Fruit fly (Drosophila melanogaster) whole organism, embryonic: Measurements from ENCODE around the gene bt.

Experiments
- Adf1 ChIP-seq: fragments of 200-800 bp; sonication (Bioruptor generic); IDR thresholded peaks from 2 replicates; pipeline ENCODE4 v1.3.6; 2022; ENCODE audit warnings: missing biosample characterization, missing genetic modification characterization
- Atf-2 ChIP-seq: fragments of 200-800 bp; sonication (Bioruptor generic); optimal IDR thresholded peaks from 2 replicates; lab custom pipeline; 2016; ENCODE audit warnings: missing biosample characterization, missing genetic modification characterization
- B-H2 ChIP-seq: fragments of 200-800 bp; sonication (Bioruptor generic); optimal IDR thresholded peaks from 2 replicates; lab custom pipeline; 2018; ENCODE audit warnings: missing biosample characterization, mild to moderate bottlenecking, missing genetic modification characterization
- CG10366 ChIP-seq: fragments of 200-800 bp; sonication (Bioruptor generic); IDR thresholded peaks from 2 replicates; pipeline ENCODE4 v1.3.6; 2022; ENCODE audit warnings: missing biosample characterization, missing genetic modification characterization
- CG11504 ChIP-seq: fragments of 200-800 bp; sonication (Bioruptor generic); optimal IDR thresholded peaks from 3 replicates; lab custom pipeline; 2019; ENCODE audit warnings: missing biosample characterization, mild to moderate bottlenecking, missing genetic modification characterization, moderate library complexity
- CG11723 ChIP-seq: fragments of 200-800 bp; sonication (Bioruptor generic); optimal IDR thresholded peaks from 2 replicates; lab custom pipeline; 2017; ENCODE audit warnings: missing biosample characterization, mild to moderate bottlenecking, missing genetic modification characterization
- CG12299 ChIP-seq: fragments of 200-800 bp; sonication (Bioruptor generic); optimal IDR thresholded peaks from 2 replicates; lab custom pipeline; 2018; ENCODE audit warnings: missing biosample characterization, mild to moderate bottlenecking, missing genetic modification characterization
- CG13894 ChIP-seq: fragments of 200-800 bp; sonication (Bioruptor generic); optimal IDR thresholded peaks from 3 replicates; lab custom pipeline; 2018; ENCODE audit warnings: missing biosample characterization, mild to moderate bottlenecking, missing genetic modification characterization, moderate library complexity
- CG17385 ChIP-seq: fragments of 200-800 bp; sonication (Bioruptor generic); optimal IDR thresholded peaks from 3 replicates; lab custom pipeline; 2018; ENCODE audit warnings: missing biosample characterization, mild to moderate bottlenecking, missing genetic modification characterization
- CG17802 ChIP-seq: fragments of 200-800 bp; sonication (Bioruptor generic); optimal IDR thresholded peaks from 2 replicates; lab custom pipeline; 2018; ENCODE audit warnings: missing biosample characterization, mild to moderate bottlenecking, missing genetic modification characterization, moderate library complexity
- CG17912 ChIP-seq: fragments of 200-800 bp; sonication (Bioruptor generic); optimal IDR thresholded peaks from 2 replicates; lab custom pipeline; 2018; ENCODE audit warnings: missing biosample characterization, mild to moderate bottlenecking, missing genetic modification characterization
- CG2199 ChIP-seq: fragments of 200-800 bp; sonication (Bioruptor generic); IDR thresholded peaks from 3 replicates; pipeline ENCODE4 v1.3.6; 2022; ENCODE audit warnings: missing biosample characterization, missing genetic modification characterization
- CG33557 ChIP-seq: fragments of 200-800 bp; sonication (Bioruptor generic); optimal IDR thresholded peaks from 2 replicates; lab custom pipeline; 2019; ENCODE audit warnings: missing biosample characterization, mild to moderate bottlenecking, missing genetic modification characterization, moderate library complexity
- CG34376 ChIP-seq: fragments of 200-800 bp; sonication (Bioruptor generic); optimal IDR thresholded peaks from 2 replicates; lab custom pipeline; 2018; ENCODE audit warnings: missing biosample characterization, mild to moderate bottlenecking, missing genetic modification characterization
- CG43689 ChIP-seq: fragments of 200-800 bp; sonication (Bioruptor generic); IDR thresholded peaks from 2 replicates; pipeline ENCODE4 v1.3.6; 2022; ENCODE audit warnings: missing biosample characterization, missing genetic modification characterization
- CG7357 ChIP-seq: fragments of 200-800 bp; sonication (Bioruptor generic); IDR thresholded peaks from 3 replicates; pipeline ENCODE4 v1.3.6; 2022; ENCODE audit warnings: missing biosample characterization, missing genetic modification characterization
- CG8290 ChIP-seq, 3 experiments: fragments of 200-800 bp; sonication (Bioruptor generic); optimal IDR thresholded peaks; 2 replicates each; lab custom pipeline; 2016 to 2019; ENCODE audit warnings: missing biosample characterization in 3 of 3, missing genetic modification characterization in 3 of 3, mild to moderate bottlenecking in 2 of 3, moderate library complexity in 1 of 3
- CG9727 ChIP-seq: fragments of 200-800 bp; sonication (Bioruptor generic); optimal IDR thresholded peaks from 3 replicates; lab custom pipeline; 2017; ENCODE audit warnings: missing biosample characterization, mild to moderate bottlenecking, missing genetic modification characterization
- D19A ChIP-seq: fragments of 200-800 bp; optimal IDR thresholded peaks from 3 replicates; lab custom pipeline; 2019; ENCODE audit warnings: missing biosample characterization, mild to moderate bottlenecking, missing genetic modification characterization, moderate library complexity
- Dek ChIP-seq: fragments of 200-800 bp; sonication (Bioruptor generic); optimal IDR thresholded peaks from 3 replicates; lab custom pipeline; 2019; ENCODE audit warnings: missing biosample characterization, mild to moderate bottlenecking, missing genetic modification characterization, moderate library complexity
- Dref ChIP-seq: fragments of 200-800 bp; sonication (Bioruptor generic); IDR thresholded peaks from 2 replicates; pipeline ENCODE4 v1.3.6; 2022; ENCODE audit warnings: missing biosample characterization, missing genetic modification characterization
- E2f2 ChIP-seq: fragments of 200-800 bp; sonication (Bioruptor generic); IDR thresholded peaks from 2 replicates; pipeline ENCODE4 v1.3.6; 2022; ENCODE audit warnings: missing biosample characterization, missing genetic modification characterization
- MESR4 ChIP-seq: fragments of 200-800 bp; sonication (Bioruptor generic); optimal IDR thresholded peaks from 2 replicates; lab custom pipeline; 2018; ENCODE audit warnings: missing biosample characterization, mild to moderate bottlenecking, missing genetic modification characterization, moderate library complexity
- Nf-YC ChIP-seq: fragments of 200-800 bp; optimal IDR thresholded peaks from 3 replicates; lab custom pipeline; 2019; ENCODE audit warnings: missing biosample characterization, mild to moderate bottlenecking, missing genetic modification characterization, moderate library complexity
- Oaz ChIP-seq: fragments of 200-800 bp; sonication (Bioruptor generic); IDR thresholded peaks from 2 replicates; pipeline ENCODE4 v1.3.6; 2022; ENCODE audit warnings: missing biosample characterization, missing genetic modification characterization
- PHDP ChIP-seq: fragments of 200-800 bp; sonication (Bioruptor generic); optimal IDR thresholded peaks from 3 replicates; lab custom pipeline; 2018; ENCODE audit warnings: missing biosample characterization, mild to moderate bottlenecking, missing genetic modification characterization, moderate library complexity
- Pdp1 ChIP-seq, 2 experiments: fragments of 200-800 bp; sonication (Bioruptor generic); optimal IDR thresholded peaks; 3 replicates each; lab custom pipeline; 2016; ENCODE audit warnings: missing biosample characterization in 2 of 2, missing genetic modification characterization in 2 of 2, mild to moderate bottlenecking in 1 of 2, moderate library complexity in 1 of 2
- Tbp ChIP-seq: fragments of >200 bp; optimal IDR thresholded peaks from 2 replicates; lab custom pipeline; 2018; ENCODE audit warnings: missing biosample characterization, missing genetic modification characterization
- YL-1 ChIP-seq: fragments of 200-800 bp; sonication (Bioruptor generic); optimal IDR thresholded peaks from 3 replicates; lab custom pipeline; 2017; ENCODE audit warnings: missing biosample characterization, mild to moderate bottlenecking, missing genetic modification characterization
- aop ChIP-seq: fragments of 200-800 bp; sonication (Bioruptor generic); IDR thresholded peaks from 2 replicates; pipeline ENCODE4 v1.3.6; 2022; ENCODE audit warnings: missing biosample characterization, missing genetic modification characterization
- crp ChIP-seq, 2 experiments: fragments of 200-800 bp; sonication (Bioruptor generic); optimal IDR thresholded peaks; 2 replicates in 1 of 2; 3 replicates in 1 of 2; lab custom pipeline; 2017; ENCODE audit warnings: missing biosample characterization in 2 of 2, missing genetic modification characterization in 2 of 2, mild to moderate bottlenecking in 1 of 2, moderate library complexity in 1 of 2
- danr ChIP-seq: fragments of 200-800 bp; sonication (Bioruptor generic); IDR thresholded peaks from 2 replicates; pipeline ENCODE4 v1.3.6; 2022; ENCODE audit warnings: missing biosample characterization, missing genetic modification characterization
- emc ChIP-seq: fragments of 200-800 bp; sonication (Bioruptor generic); optimal IDR thresholded peaks from 2 replicates; lab custom pipeline; 2016; ENCODE audit warnings: missing biosample characterization, missing genetic modification characterization
- fd64A ChIP-seq: fragments of 200-800 bp; sonication (Bioruptor generic); optimal IDR thresholded peaks from 3 replicates; lab custom pipeline; 2018; ENCODE audit warnings: missing biosample characterization, mild to moderate bottlenecking, missing genetic modification characterization
- gsb ChIP-seq: fragments of 200-800 bp; sonication (Bioruptor generic); IDR thresholded peaks from 2 replicates; pipeline ENCODE4 v1.3.6; 2022; ENCODE audit warnings: missing biosample characterization, missing genetic modification characterization
- h ChIP-seq: fragments of >200 bp; optimal IDR thresholded peaks from 2 replicates; lab custom pipeline; 2017
- hkb ChIP-seq, 2 experiments: fragments of 200-800 bp in 1 of 2; fragments of >200 bp in 1 of 2; sonication (Bioruptor generic) in 1 of 2; IDR thresholded peaks in 1 of 2; optimal IDR thresholded peaks in 1 of 2; 2 replicates each; pipeline versions ENCODE4 v1.3.6 to Lab custom; 2017 to 2022; ENCODE audit warnings: missing biosample characterization in 1 of 2, missing genetic modification characterization in 1 of 2
- lbe ChIP-seq: fragments of 200-800 bp; sonication (Bioruptor generic); optimal IDR thresholded peaks from 2 replicates; lab custom pipeline; 2016; ENCODE audit warnings: missing biosample characterization, mild to moderate bottlenecking, missing genetic modification characterization
- lilli ChIP-seq: fragments of 200-800 bp; sonication (Bioruptor generic); optimal IDR thresholded peaks from 3 replicates; lab custom pipeline; 2016; ENCODE audit warnings: missing biosample characterization, missing genetic modification characterization
- onecut ChIP-seq: fragments of 200-800 bp; sonication (Bioruptor generic); IDR thresholded peaks from 2 replicates; pipeline ENCODE4 v1.3.6; 2022; ENCODE audit warnings: missing biosample characterization, missing genetic modification characterization
- repo ChIP-seq: fragments of 200-800 bp; sonication (Bioruptor generic); optimal IDR thresholded peaks from 2 replicates; lab custom pipeline; 2016; ENCODE audit warnings: missing biosample characterization, missing genetic modification characterization
- row ChIP-seq: fragments of 200-800 bp; sonication (Bioruptor generic); IDR thresholded peaks from 3 replicates; pipeline ENCODE4 v1.3.6; 2022; ENCODE audit warnings: missing biosample characterization, missing genetic modification characterization
- run ChIP-seq: fragments of 200-800 bp; sonication (Bioruptor generic); optimal IDR thresholded peaks from 3 replicates; lab custom pipeline; 2018; ENCODE audit warnings: missing biosample characterization, mild to moderate bottlenecking, missing genetic modification characterization
- sc ChIP-seq, 3 experiments: fragments of >200 bp in 2 of 3; fragments of 200-800 bp in 1 of 3; sonication (Bioruptor generic) in 1 of 3; optimal IDR thresholded peaks; 2 replicates in 2 of 3; 3 replicates in 1 of 3; lab custom pipeline; 2017; ENCODE audit warnings: mild to moderate bottlenecking in 1 of 3, missing biosample characterization in 1 of 3, missing genetic modification characterization in 1 of 3, missing genetic modification reagents in 1 of 3
- sisA ChIP-seq: fragments of 200-800 bp; sonication (Bioruptor generic); IDR thresholded peaks from 2 replicates; pipeline ENCODE4 v1.3.6; 2022; ENCODE audit warnings: missing biosample characterization, missing genetic modification characterization
- tap ChIP-seq: fragments of 200-800 bp; optimal IDR thresholded peaks from 3 replicates; lab custom pipeline; 2019; ENCODE audit warnings: missing biosample characterization, mild to moderate bottlenecking, missing genetic modification characterization, moderate library complexity
- unpg ChIP-seq: fragments of 200-800 bp; sonication (Bioruptor generic); optimal IDR thresholded peaks from 3 replicates; lab custom pipeline; 2018; ENCODE audit warnings: missing biosample characterization, mild to moderate bottlenecking, missing genetic modification characterization, moderate library complexity
- vfl ChIP-seq: fragments of 200-800 bp; sonication (Bioruptor generic); optimal IDR thresholded peaks from 2 replicates; lab custom pipeline; 2016; ENCODE audit warnings: missing biosample characterization, missing genetic modification characterization
- wek ChIP-seq: fragments of 200-800 bp; sonication (Bioruptor generic); optimal IDR thresholded peaks from 3 replicates; lab custom pipeline; 2018; ENCODE audit warnings: missing biosample characterization, mild to moderate bottlenecking, missing genetic modification characterization, moderate library complexity

The bt gene

dm6 chr4:695845-696244, 28.4 kb upstream of the bt start, which contains the start of gene myo (continued):
- no peak for TF ChIP-seq sisA (GFP tag; lab: Robert Waterston, UW)
- TF ChIP-seq fd64A (GFP tag; lab: Kevin White, UChicago) = no peak
- peak; percentile 46 for TF ChIP-seq CG13894 (tag; lab: Kevin White, UChicago)
- TF ChIP-seq CG7357 (GFP tag; lab: Robert Waterston, UW) = no peak
- TF ChIP-seq CG11723 = peak; percentile 75
- TF ChIP-seq emc (GFP tag; lab: Kevin White, UChicago) = no peak
- no peak for TF ChIP-seq Dref (GFP tag; lab: Robert Waterston, UW)
- TF ChIP-seq CG34376 (GFP tag; lab: Kevin White, UChicago) = peak; percentile 39
- peak; percentile 66 for TF ChIP-seq CG17802 (tag; lab: Kevin White, UChicago)
- peak in 1 of 2 experiments; percentile 59 for TF ChIP-seq Pdp1 (GFP tag; optimal IDR thresholded peaks at IDR 0.05; lab: Kevin White, UChicago)
- TF ChIP-seq PHDP = peak; percentile 0
- peak; percentile 28 for TF ChIP-seq B-H2
- TF ChIP-seq onecut (GFP tag; lab: Robert Waterston, UW) = peak; percentile 10; the same call in 1 of the 2 replicates
- TF ChIP-seq MESR4 (GFP tag; lab: Kevin White, UChicago) = peak; percentile 11
- peak; percentile 95 for TF ChIP-seq CG2199 (GFP tag; lab: Robert Waterston, UW)
- peak; percentile 7 for TF ChIP-seq lilli
- no peak for TF ChIP-seq CG43689 (GFP tag; lab: Robert Waterston, UW)
- peak in 1 of 2 experiments; percentile 72 for TF ChIP-seq crp (GFP tag; optimal IDR thresholded peaks at IDR 0.05; lab: Kevin White, UChicago)
- TF ChIP-seq lbe (GFP tag; lab: Kevin White, UChicago) = peak; percentile 11
- peak; percentile 12 for TF ChIP-seq Nf-YC (tag; lab: Kevin White, UChicago)
- no peak for TF ChIP-seq CG8290 (GFP tag; optimal IDR thresholded peaks at IDR 0.05; lab: Kevin White, UChicago)
- peak in 1 of 2 experiments; percentile 13 for TF ChIP-seq CG8290 (tag; optimal IDR thresholded peaks at IDR 0.05; lab: Kevin White, UChicago)
- TF ChIP-seq unpg (GFP tag; lab: Kevin White, UChicago) = peak; percentile 25
- TF ChIP-seq hkb (optimal IDR thresholded peaks at IDR 0.05; lab: Kevin White, UChicago) = no peak
- peak; percentile 43; the same call in 1 of the 2 replicates for TF ChIP-seq hkb (GFP tag; IDR thresholded peaks at IDR 0.05; lab: Robert Waterston, UW)
- peak; percentile 19 for TF ChIP-seq D19A (tag; lab: Kevin White, UChicago)
- TF ChIP-seq YL-1 (GFP tag; lab: Kevin White, UChicago) = peak; percentile 2
- peak; percentile 28 for TF ChIP-seq CG33557 (GFP tag; lab: Kevin White, UChicago)

DNA sequence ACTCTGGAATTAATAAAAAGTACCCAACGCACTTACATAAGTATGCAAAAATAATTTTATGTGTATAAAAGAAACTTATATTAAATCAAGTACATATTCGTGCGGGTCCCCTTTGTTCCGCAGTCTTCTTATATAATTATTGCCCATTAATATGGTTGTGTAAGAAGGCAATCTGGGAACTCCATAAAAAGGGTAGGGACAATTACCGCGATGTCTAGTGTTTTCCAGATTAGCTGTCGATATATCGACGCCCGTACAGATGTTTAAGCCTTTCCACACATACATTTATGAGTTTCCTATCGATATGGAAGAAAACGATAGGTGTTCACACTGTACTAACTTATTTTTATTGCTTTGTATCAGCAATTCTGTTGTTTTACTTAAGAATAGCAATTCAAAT, 27.6 kb upstream of the bt start:
- TF ChIP-seq h (no peak), Oaz (GFP tag; lab: Robert Waterston, UW) (no peak), sc (optimal IDR thresholded peaks at IDR 0.05; lab: Kevin White, UChicago) (no peak), sc (GFP tag; optimal IDR thresholded peaks at IDR 0.05; lab: Kevin White, UChicago) (peak; percentile 0), repo (GFP tag; lab: Kevin White, UChicago) (no peak), Atf-2 (GFP tag; lab: Kevin White, UChicago) (no peak), Tbp (GFP tag; lab: Kevin White, UChicago) (no peak), Dek (tag; lab: Kevin White, UChicago) (no peak), aop (no peak), CG12299 (no peak), gsb (GFP tag; lab: Robert Waterston, UW) (no peak), row (GFP tag; lab: Robert Waterston, UW) (peak; percentile 96), wek (no peak), E2f2 (GFP tag; lab: Robert Waterston, UW) (peak; percentile 50; the same call in 1 of the 2 replicates), danr (GFP tag; lab: Robert Waterston, UW) (no peak), Adf1 (GFP tag; lab: Robert Waterston, UW) (0 out of 2 replicates have a peak, but pooled peaks have one; percentile 14), CG17912 (GFP tag; lab: Kevin White, UChicago) (peak; percentile 35), CG17385 (no peak), vfl (no peak), CG10366 (GFP tag; lab: Robert Waterston, UW) (no peak), tap (tag; lab: Kevin White, UChicago) (peak; percentile 14), run (no peak), CG11504 (tag; lab: Kevin White, UChicago) (no peak), crp (GFP tag; optimal IDR thresholded peaks at IDR 0.05; lab: Kevin White, UChicago) (peak; percentile 24 to 89), CG9727 (GFP tag; lab: Kevin White, UChicago) (no peak), emc (GFP tag; lab: Kevin White, UChicago) (no peak)
